Fruit fly (Drosophila melanogaster) whole organism, embryonic: ENCODE data around the gene mthl14.
A peak's percentile ranks its signal among the peaks of the same experiment; 100 is the strongest.

Source experiments
- Antp ChIP-seq: fragments of 200-800 bp; sonication (Bioruptor generic); optimal IDR thresholded peaks from 3 replicates; lab custom pipeline; 2016; ENCODE audit warnings: missing biosample characterization, missing genetic modification characterization
- B-H1 ChIP-seq: fragments of 200-800 bp; sonication (Bioruptor generic); IDR thresholded peaks from 3 replicates; pipeline ENCODE4 v1.3.6; 2022; ENCODE audit warnings: missing biosample characterization, missing genetic modification characterization
- BEAF-32 ChIP-seq: fragments of 200-800 bp; sonication (Bioruptor generic); optimal IDR thresholded peaks from 3 replicates; lab custom pipeline; 2017; ENCODE audit warnings: missing biosample characterization, missing genetic modification characterization, mild to moderate bottlenecking, moderate library complexity, missing genetic modification reagents
- C15 ChIP-seq: fragments of 200-800 bp; sonication (Bioruptor generic); IDR thresholded peaks from 3 replicates; pipeline ENCODE4 v1.3.6; 2022; ENCODE audit warnings: missing biosample characterization, missing genetic modification characterization
- CG10209 ChIP-seq: fragments of 200-800 bp; sonication (Bioruptor generic); optimal IDR thresholded peaks from 3 replicates; lab custom pipeline; 2017; ENCODE audit warnings: missing biosample characterization, mild to moderate bottlenecking, missing genetic modification characterization, missing genetic modification reagents
- CG10274 ChIP-seq: fragments of 200-800 bp; sonication (Bioruptor generic); optimal IDR thresholded peaks from 3 replicates; lab custom pipeline; 2017; ENCODE audit warnings: missing biosample characterization, mild to moderate bottlenecking, missing genetic modification characterization
- CG10321 ChIP-seq: fragments of 200-800 bp; sonication (Bioruptor generic); IDR thresholded peaks from 2 replicates; pipeline ENCODE4 v1.3.6; 2022; ENCODE audit warnings: missing biosample characterization, missing genetic modification characterization
- CG12104 ChIP-seq: fragments of 200-800 bp; sonication (Bioruptor generic); optimal IDR thresholded peaks from 3 replicates; lab custom pipeline; 2016; ENCODE audit warnings: missing biosample characterization, missing genetic modification characterization
- CG13123 ChIP-seq: fragments of 200-800 bp; sonication (Bioruptor generic); optimal IDR thresholded peaks from 2 replicates; lab custom pipeline; 2016; ENCODE audit warnings: missing biosample characterization, missing genetic modification characterization
- CG13775 ChIP-seq: fragments of 200-800 bp; sonication (Bioruptor generic); optimal IDR thresholded peaks from 3 replicates; lab custom pipeline; 2017; ENCODE audit warnings: missing biosample characterization, mild to moderate bottlenecking, missing genetic modification characterization
- CG15696 ChIP-seq: fragments of 200-800 bp; sonication (Bioruptor generic); optimal IDR thresholded peaks from 2 replicates; lab custom pipeline; 2019; ENCODE audit warnings: missing biosample characterization, mild to moderate bottlenecking, missing genetic modification characterization, moderate library complexity
- CG18011 ChIP-seq: fragments of 200-800 bp; sonication (Bioruptor generic); optimal IDR thresholded peaks from 2 replicates; lab custom pipeline; 2017; ENCODE audit warnings: missing biosample characterization, missing genetic modification characterization, mild to moderate bottlenecking, moderate library complexity, missing genotype
- CG30020 ChIP-seq: fragments of 200-800 bp; optimal IDR thresholded peaks from 2 replicates; lab custom pipeline; 2019; ENCODE audit warnings: missing biosample characterization, mild to moderate bottlenecking, missing genetic modification characterization, moderate library complexity
- CG34376 ChIP-seq: fragments of 200-800 bp; sonication (Bioruptor generic); optimal IDR thresholded peaks from 2 replicates; lab custom pipeline; 2018; ENCODE audit warnings: missing biosample characterization, mild to moderate bottlenecking, missing genetic modification characterization
- CG4328 ChIP-seq: fragments of 200-800 bp; sonication (Bioruptor generic); optimal IDR thresholded peaks from 3 replicates; lab custom pipeline; 2017; ENCODE audit warnings: missing biosample characterization, missing genetic modification reagents, missing genetic modification characterization
- CG4360 ChIP-seq: fragments of 200-800 bp; sonication (Bioruptor generic); IDR thresholded peaks from 2 replicates; pipeline ENCODE4 v1.3.6; 2022; ENCODE audit warnings: missing biosample characterization, missing genetic modification characterization
- CG5953 ChIP-seq: fragments of 200-800 bp; sonication (Bioruptor generic); IDR thresholded peaks from 2 replicates; pipeline ENCODE4 v1.3.6; 2022; ENCODE audit warnings: missing biosample characterization, missing genetic modification characterization
- CG6765 ChIP-seq: fragments of 200-800 bp; sonication (Bioruptor generic); optimal IDR thresholded peaks from 3 replicates; lab custom pipeline; 2017; ENCODE audit warnings: missing biosample characterization, mild to moderate bottlenecking, missing genetic modification characterization
- CG8089 ChIP-seq: fragments of 200-800 bp; sonication (Bioruptor generic); optimal IDR thresholded peaks from 3 replicates; lab custom pipeline; 2016; ENCODE audit warnings: missing biosample characterization, missing genetic modification characterization
- CG8290 ChIP-seq, 3 experiments: fragments of 200-800 bp; sonication (Bioruptor generic); optimal IDR thresholded peaks; 2 replicates each; lab custom pipeline; 2016 to 2019; ENCODE audit warnings: missing biosample characterization in 3 of 3, missing genetic modification characterization in 3 of 3, mild to moderate bottlenecking in 2 of 3, moderate library complexity in 1 of 3
- Fer1 ChIP-seq: fragments of 200-800 bp; sonication (Bioruptor generic); optimal IDR thresholded peaks from 2 replicates; lab custom pipeline; 2017; ENCODE audit warnings: missing biosample characterization, mild to moderate bottlenecking, missing genetic modification characterization
- Hmx ChIP-seq: fragments of 200-800 bp; sonication (Bioruptor generic); optimal IDR thresholded peaks from 2 replicates; lab custom pipeline; 2016; ENCODE audit warnings: missing biosample characterization, missing genetic modification characterization
- Hr78 ChIP-seq, 2 experiments: fragments of 200-800 bp in 1 of 2; fragments of >200 bp in 1 of 2; sonication (Bioruptor generic) in 1 of 2; optimal IDR thresholded peaks; 2 replicates each; lab custom pipeline; 2017 to 2019; ENCODE audit warnings: missing biosample characterization in 2 of 2, missing genetic modification characterization in 2 of 2, mild to moderate bottlenecking in 1 of 2, moderate library complexity in 1 of 2
- Lhr ChIP-seq: fragments of 200-800 bp; sonication (Bioruptor generic); optimal IDR thresholded peaks from 3 replicates; lab custom pipeline; 2017; ENCODE audit warnings: mild to moderate bottlenecking, missing biosample characterization, missing genetic modification reagents, missing genetic modification characterization
- Meics ChIP-seq: fragments of 200-800 bp; sonication (Bioruptor generic); optimal IDR thresholded peaks from 2 replicates; lab custom pipeline; 2017; ENCODE audit warnings: missing biosample characterization, mild to moderate bottlenecking, missing genetic modification characterization
- PHDP ChIP-seq: fragments of 200-800 bp; sonication (Bioruptor generic); optimal IDR thresholded peaks from 3 replicates; lab custom pipeline; 2018; ENCODE audit warnings: missing biosample characterization, mild to moderate bottlenecking, missing genetic modification characterization, moderate library complexity
- Poxn ChIP-seq: fragments of 200-800 bp; sonication (Bioruptor generic); IDR thresholded peaks from 2 replicates; pipeline ENCODE4 v1.3.6; 2022; ENCODE audit warnings: missing biosample characterization, missing genetic modification characterization
- Rx ChIP-seq: fragments of 200-800 bp; sonication (Bioruptor generic); IDR thresholded peaks from 2 replicates; pipeline ENCODE4 v1.3.6; 2022; ENCODE audit warnings: missing biosample characterization, missing genetic modification characterization
- Tbp ChIP-seq: fragments of >200 bp; optimal IDR thresholded peaks from 2 replicates; lab custom pipeline; 2018; ENCODE audit warnings: missing biosample characterization, missing genetic modification characterization
- Xrp1 ChIP-seq: fragments of 200-800 bp; sonication (Bioruptor generic); IDR thresholded peaks from 2 replicates; pipeline ENCODE4 v1.3.6; 2022; ENCODE audit warnings: missing biosample characterization, missing genetic modification characterization
- ase ChIP-seq: fragments of 200-800 bp; sonication (Bioruptor generic); IDR thresholded peaks from 3 replicates; pipeline ENCODE4 v1.3.6; 2022; ENCODE audit warnings: missing biosample characterization, missing genetic modification characterization
- ci ChIP-seq: fragments of 200-800 bp; sonication (Bioruptor generic); IDR thresholded peaks from 3 replicates; pipeline ENCODE4 v1.3.6; 2022; ENCODE audit warnings: missing biosample characterization, missing genetic modification characterization
- dati ChIP-seq: fragments of 200-800 bp; sonication (Bioruptor generic); IDR thresholded peaks from 2 replicates; pipeline ENCODE4 v1.3.6; 2022; ENCODE audit warnings: missing biosample characterization, missing genetic modification characterization
- dmrt99B ChIP-seq: fragments of 200-800 bp; sonication (Bioruptor generic); optimal IDR thresholded peaks from 2 replicates; lab custom pipeline; 2018; ENCODE audit warnings: missing biosample characterization, mild to moderate bottlenecking, missing genetic modification characterization, moderate library complexity
- ftz-f1 ChIP-seq: fragments of 200-800 bp; sonication (Bioruptor generic); optimal IDR thresholded peaks from 2 replicates; lab custom pipeline; 2016; ENCODE audit warnings: missing biosample characterization, missing genetic modification characterization
- ham ChIP-seq: fragments of 200-800 bp; sonication (Bioruptor generic); IDR thresholded peaks from 2 replicates; pipeline ENCODE4 v1.3.6; 2022; ENCODE audit warnings: missing biosample characterization, missing genetic modification characterization
- knrl ChIP-seq: fragments of 200-800 bp; sonication (Bioruptor generic); IDR thresholded peaks from 3 replicates; pipeline ENCODE4 v1.3.6; 2022; ENCODE audit warnings: missing biosample characterization, missing genetic modification characterization; ENCODE audit not compliant: partially characterized antibody
- lab ChIP-seq: fragments of 200-800 bp; sonication (Bioruptor generic); optimal IDR thresholded peaks from 3 replicates; lab custom pipeline; 2017; ENCODE audit warnings: missing biosample characterization, missing genetic modification characterization, mild to moderate bottlenecking, moderate library complexity, missing genetic modification reagents
- lmd ChIP-seq: fragments of 200-800 bp; sonication (Bioruptor generic); IDR thresholded peaks from 2 replicates; pipeline ENCODE4 v1.3.6; 2022; ENCODE audit warnings: missing biosample characterization, missing genetic modification characterization
- mld ChIP-seq: fragments of 200-800 bp; sonication (Bioruptor generic); IDR thresholded peaks from 3 replicates; pipeline ENCODE4 v1.3.6; 2022; ENCODE audit warnings: missing biosample characterization, missing genetic modification characterization; ENCODE audit not compliant: partially characterized antibody
- psq ChIP-seq: fragments of 200-800 bp; sonication (Bioruptor generic); optimal IDR thresholded peaks from 2 replicates; lab custom pipeline; 2017; ENCODE audit warnings: missing biosample characterization, missing genetic modification characterization
- sd ChIP-seq: fragments of 200-800 bp; sonication (Bioruptor generic); optimal IDR thresholded peaks from 3 replicates; lab custom pipeline; 2018; ENCODE audit warnings: missing biosample characterization, mild to moderate bottlenecking, missing genetic modification characterization, moderate library complexity
- stwl ChIP-seq: fragments of 200-800 bp; sonication (Bioruptor generic); optimal IDR thresholded peaks from 3 replicates; lab custom pipeline; 2018; ENCODE audit warnings: missing biosample characterization, mild to moderate bottlenecking, missing genetic modification characterization, moderate library complexity
- tgo ChIP-seq: fragments of 200-800 bp; sonication (Bioruptor generic); IDR thresholded peaks from 3 replicates; pipeline ENCODE4 v1.3.6; 2022; ENCODE audit warnings: missing biosample characterization, missing genetic modification characterization
- toy ChIP-seq: fragments of 200-800 bp; sonication (Bioruptor generic); IDR thresholded peaks from 2 replicates; pipeline ENCODE4 v1.3.6; 2022; ENCODE audit warnings: missing biosample characterization, missing genetic modification characterization
- trh ChIP-seq: fragments of 200-800 bp; sonication (Bioruptor generic); optimal IDR thresholded peaks from 2 replicates; lab custom pipeline; 2016; ENCODE audit warnings: missing biosample characterization, missing genetic modification characterization
- yki ChIP-seq: fragments of >200 bp; optimal IDR thresholded peaks from 3 replicates; lab custom pipeline; 2018
- zfh1 ChIP-seq: fragments of 200-800 bp; sonication (Bioruptor generic); IDR thresholded peaks from 3 replicates; pipeline ENCODE4 v1.3.6; 2022; ENCODE audit warnings: missing biosample characterization, missing genetic modification characterization

Gene mthl14

dm6 chr3L:199754-200596 is 47.3 kb upstream of the mthl14 start, which contains the start of the genes rno and mri (continued):
- TF ChIP-seq CG10321 (GFP tag; lab: Robert Waterston, UW) (peak; percentile 17; the same call in 1 of the 2 replicates), ase (GFP tag; lab: Robert Waterston, UW) (peak; percentile 69; the same call in 2 of the 3 replicates), yki (lab: Kevin White, UChicago) (no peak), CG18011 (GFP tag; lab: Kevin White, UChicago) (no peak), Rx (GFP tag; lab: Robert Waterston, UW) (0 out of 2 replicates have a peak, but pooled peaks have one; percentile 19), knrl (GFP tag; lab: Robert Waterston, UW) (peak; percentile 95), CG6765 (no peak), lab (GFP tag; lab: Kevin White, UChicago) (peak; percentile 67), CG34376 (GFP tag; lab: Kevin White, UChicago) (peak; percentile 22), Xrp1 (GFP tag; lab: Robert Waterston, UW) (peak; percentile 72), dmrt99B (tag; lab: Kevin White, UChicago) (no peak), Poxn (GFP tag; lab: Robert Waterston, UW) (no peak), CG15696 (tag; lab: Kevin White, UChicago) (peak; percentile 71), zfh1 (GFP tag; lab: Robert Waterston, UW) (peak; percentile 71; the same call in 2 of the 3 replicates), CG30020 (tag; lab: Kevin White, UChicago) (peak; percentile 83), Tbp (GFP tag; lab: Kevin White, UChicago) (no peak), ham (no peak), CG4360 (GFP tag; lab: Robert Waterston, UW) (no peak), PHDP (tag; lab: Kevin White, UChicago) (peak; percentile 67), dati (GFP tag; lab: Robert Waterston, UW) (peak; percentile 46; the same call in 1 of the 2 replicates), CG10209 (GFP tag; lab: Kevin White, UChicago) (peak; percentile 40), CG8290 (GFP tag; optimal IDR thresholded peaks at IDR 0.05; lab: Kevin White, UChicago) (peak; percentile 16), CG8290 (tag; optimal IDR thresholded peaks at IDR 0.05; lab: Kevin White, UChicago) (peak in 1 of 2 experiments; percentile 3), Antp (GFP tag; lab: Kevin White, UChicago) (no peak), CG8089 (GFP tag; lab: Kevin White, UChicago) (no peak), psq (GFP tag; lab: Kevin White, UChicago) (no peak), Meics (GFP tag; lab: Kevin White, UChicago) (peak; percentile 65), mld (peak; percentile 80), CG5953 (GFP tag; lab: Robert Waterston, UW) (peak; percentile 21; the same call in 1 of the 2 replicates), Hmx (no peak), sd (peak; percentile 30), tgo (GFP tag; lab: Robert Waterston, UW) (peak; percentile 77), Fer1 (GFP tag; lab: Kevin White, UChicago) (peak; percentile 16), trh (GFP tag; lab: Kevin White, UChicago) (peak; percentile 44), toy (GFP tag; lab: Robert Waterston, UW) (no peak), stwl (tag; lab: Kevin White, UChicago) (peak; percentile 63), CG13123 (GFP tag; lab: Kevin White, UChicago) (peak; percentile 51), C15 (GFP tag; lab: Robert Waterston, UW) (no peak), ftz-f1 (GFP tag; lab: Kevin White, UChicago) (no peak), CG12104 (peak; percentile 67), B-H1 (peak; percentile 65; the same call in 2 of the 3 replicates), BEAF-32 (GFP tag; lab: Kevin White, UChicago) (peak; percentile 89), lmd (GFP tag; lab: Robert Waterston, UW) (peak; percentile 62), CG13775 (GFP tag; lab: Kevin White, UChicago) (peak; percentile 87), ci (peak; percentile 61; the same call in 2 of the 3 replicates), CG10274 (no peak), CG4328 (peak; percentile 55), Lhr (GFP tag; lab: Kevin White, UChicago) (peak; percentile 66), Hr78 (GFP tag; optimal IDR thresholded peaks at IDR 0.05; lab: Kevin White, UChicago) (no peak)
